Fruit fly (Drosophila melanogaster) whole organism: ENCODE results near the gene ppk20.

ENCODE experiments used
- CG8478 ChIP-seq: fragments of >200 bp; optimal IDR thresholded peaks from 2 replicates; lab custom pipeline; 2018; ENCODE audit warnings: inconsistent platforms
- Dll ChIP-seq: fragments of >200 bp; optimal IDR thresholded peaks from 2 replicates; lab custom pipeline; 2017
- psq ChIP-seq: fragments of >200 bp; optimal IDR thresholded peaks from 2 replicates; lab custom pipeline; 2017
- usp ChIP-seq: fragments of >200 bp; optimal IDR thresholded peaks from 2 replicates; lab custom pipeline; 2017; ENCODE audit warnings: missing biosample characterization, missing genetic modification characterization, mixed read lengths

- TF ChIP-seq psq (no peak), CG8478 (lab: Kevin White, UChicago) (no peak), usp (GFP tag; lab: Kevin White, UChicago) (no peak), Dll (lab: Kevin White, UChicago) (no peak)
Observed at dm6 chr3R:29671060-29671707, 2.5 kb upstream of the ppk20 start, which contains the start of gene Obp99a.
